Fruit fly (Drosophila melanogaster) whole organism, adult: ENCODE measurements around the gene CG5556.

ENCODE experiments used
- CG12768 ChIP-seq: fragments of 200-800 bp; sonication (Bioruptor generic); optimal IDR thresholded peaks from 2 replicates; lab custom pipeline; 2017; ENCODE audit warnings: missing biosample characterization, missing genetic modification characterization, mild to moderate bottlenecking, moderate library complexity, missing genetic modification reagents
- CG14711 ChIP-seq: fragments of 200-800 bp; sonication (Bioruptor generic); optimal IDR thresholded peaks from 2 replicates; lab custom pipeline; 2018; ENCODE audit warnings: missing biosample characterization, mild to moderate bottlenecking, missing genetic modification characterization, moderate library complexity
- Clk ChIP-seq: fragments of 200-800 bp; sonication (Bioruptor generic); optimal IDR thresholded peaks from 2 replicates; lab custom pipeline; 2017; ENCODE audit warnings: missing biosample characterization, missing genetic modification characterization
- Crg-1 ChIP-seq: fragments of 200-800 bp; sonication (Bioruptor generic); optimal IDR thresholded peaks from 2 replicates; lab custom pipeline; 2016; ENCODE audit warnings: missing biosample characterization, missing genetic modification characterization
- Hr96 ChIP-seq: fragments of 200-800 bp; sonication (Bioruptor generic); optimal IDR thresholded peaks from 2 replicates; lab custom pipeline; 2016; ENCODE audit warnings: missing biosample characterization, missing genetic modification characterization
- Mnt ChIP-seq: fragments of 200-800 bp; sonication (Bioruptor generic); optimal IDR thresholded peaks from 2 replicates; lab custom pipeline; 2016; ENCODE audit warnings: missing biosample characterization, mild to moderate bottlenecking, missing genetic modification characterization
- cic ChIP-seq: fragments of 200-800 bp; sonication (Bioruptor generic); optimal IDR thresholded peaks from 2 replicates; lab custom pipeline; 2017; ENCODE audit warnings: missing biosample characterization, mild to moderate bottlenecking, missing genetic modification characterization, moderate library complexity
- cnc ChIP-seq, 2 experiments: fragments of >200 bp; optimal IDR thresholded peaks; 2 replicates each; lab custom pipeline; 2017
- kay ChIP-seq: fragments of 200-800 bp; sonication (Bioruptor generic); peaks from one replicate; lab custom pipeline; 2016; ENCODE audit warnings: missing biosample characterization, missing genetic modification characterization, borderline replicate concordance
- ovo ChIP-seq: fragments of 200-800 bp; sonication (Bioruptor generic); optimal IDR thresholded peaks from 2 replicates; lab custom pipeline; 2016; ENCODE audit warnings: missing biosample characterization, missing genetic modification characterization
- pad ChIP-seq: fragments of 200-800 bp; sonication (Bioruptor generic); optimal IDR thresholded peaks from 3 replicates; lab custom pipeline; 2017; ENCODE audit warnings: missing biosample characterization, missing genetic modification characterization, mild to moderate bottlenecking, moderate library complexity, missing genetic modification reagents

DNA sequence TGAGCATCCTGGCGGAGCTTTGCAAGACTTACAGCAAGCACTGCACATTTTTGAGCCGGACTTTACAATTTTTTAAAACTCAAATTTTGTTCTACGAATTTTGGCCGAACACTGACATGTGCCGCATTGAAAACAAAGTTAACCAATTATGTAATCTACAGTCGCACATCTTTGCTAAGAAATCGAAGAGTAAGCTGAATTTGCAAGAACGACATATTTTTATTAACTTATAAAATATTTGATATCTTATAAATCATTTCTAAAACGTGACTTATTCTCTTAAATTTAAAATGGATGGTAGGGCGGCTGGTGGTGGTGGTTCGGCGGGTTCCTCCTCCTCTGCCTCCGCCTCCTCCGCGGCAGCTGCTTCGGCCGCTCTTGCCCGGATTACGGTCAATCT is at the start of gene CG5556:
- TF ChIP-seq Clk (no peak), pad (GFP tag; lab: Kevin White, UChicago) (no peak), cic (GFP tag; lab: Kevin White, UChicago) (no peak), CG14711 (tag; lab: Kevin White, UChicago) (no peak), Mnt (GFP tag; lab: Kevin White, UChicago) (no peak), ovo (GFP tag; lab: Kevin White, UChicago) (no peak), Crg-1 (GFP tag; lab: Kevin White, UChicago) (no peak), kay (GFP tag; lab: Kevin White, UChicago) (no peak), CG12768 (GFP tag; lab: Kevin White, UChicago) (no peak), cnc (optimal IDR thresholded peaks at IDR 0.05; lab: Kevin White, UChicago) (no peak), Hr96 (GFP tag; lab: Kevin White, UChicago) (no peak)
